Fruit fly (Drosophila melanogaster) whole organism, prepupa: ENCODE measurements around the gene CG11356.
A peak's percentile ranks its signal among the peaks of the same experiment; 100 is the strongest.

Experiments
- Blimp-1 ChIP-seq: fragments of 200-800 bp; sonication (Bioruptor generic); optimal IDR thresholded peaks from 3 replicates; lab custom pipeline; 2017; ENCODE audit warnings: missing biosample characterization, missing genetic modification characterization, mild to moderate bottlenecking, moderate library complexity, missing genetic modification reagents
- CG10631 ChIP-seq: fragments of 200-800 bp; sonication (Bioruptor generic); optimal IDR thresholded peaks from 2 replicates; lab custom pipeline; 2016; ENCODE audit warnings: missing biosample characterization, missing genetic modification characterization
- CG16779 ChIP-seq: fragments of 200-800 bp; sonication (Bioruptor generic); optimal IDR thresholded peaks from 3 replicates; lab custom pipeline; 2017; ENCODE audit warnings: missing biosample characterization, mild to moderate bottlenecking, missing genetic modification characterization
- CG4318 ChIP-seq: fragments of 200-800 bp; sonication (Bioruptor generic); optimal IDR thresholded peaks from 3 replicates; lab custom pipeline; 2017; ENCODE audit warnings: missing biosample characterization, mild to moderate bottlenecking, missing genetic modification characterization
- CG6163 ChIP-seq: fragments of 200-800 bp; sonication (Bioruptor generic); IDR thresholded peaks from 3 replicates; pipeline ENCODE4 v1.3.6; 2022; ENCODE audit warnings: missing biosample characterization, missing genetic modification characterization
- CG6808 ChIP-seq: fragments of 200-800 bp; sonication (Bioruptor generic); optimal IDR thresholded peaks from 3 replicates; lab custom pipeline; 2017; ENCODE audit warnings: missing biosample characterization, missing genetic modification characterization, mild to moderate bottlenecking, moderate library complexity, missing genetic modification reagents
- CG6854 ChIP-seq: fragments of 200-800 bp; sonication (Bioruptor generic); optimal IDR thresholded peaks from 2 replicates; lab custom pipeline; 2017; ENCODE audit warnings: missing biosample characterization, mild to moderate bottlenecking, missing genetic modification characterization
- OdsH ChIP-seq: fragments of 200-800 bp; sonication (Bioruptor generic); optimal IDR thresholded peaks from 3 replicates; lab custom pipeline; 2016; ENCODE audit warnings: missing biosample characterization, missing genetic modification characterization
- Sox14 ChIP-seq: fragments of 200-800 bp; sonication (Bioruptor generic); optimal IDR thresholded peaks from 3 replicates; lab custom pipeline; 2016; ENCODE audit warnings: missing biosample characterization, missing genetic modification characterization
- Sox15 ChIP-seq: fragments of 200-800 bp; sonication (Bioruptor generic); optimal IDR thresholded peaks from 3 replicates; lab custom pipeline; 2016; ENCODE audit warnings: missing biosample characterization, missing genetic modification characterization
- acj6 ChIP-seq: fragments of 200-800 bp; sonication (Bioruptor generic); optimal IDR thresholded peaks from 3 replicates; lab custom pipeline; 2016; ENCODE audit warnings: missing biosample characterization, missing genetic modification characterization
- dac ChIP-seq: fragments of 200-800 bp; sonication (Bioruptor generic); optimal IDR thresholded peaks from 2 replicates; lab custom pipeline; 2017; ENCODE audit warnings: missing biosample characterization, mild to moderate bottlenecking, missing genetic modification characterization
- salr ChIP-seq, 2 experiments: fragments of 200-800 bp; sonication (Bioruptor generic); optimal IDR thresholded peaks; 3 replicates each; lab custom pipeline; 2016 to 2018; ENCODE audit warnings: missing biosample characterization in 2 of 2, missing genetic modification characterization in 2 of 2, mild to moderate bottlenecking in 1 of 2
- spab ChIP-seq: fragments of 200-800 bp; sonication (Bioruptor generic); optimal IDR thresholded peaks from 2 replicates; lab custom pipeline; 2017; ENCODE audit warnings: missing biosample characterization, mild to moderate bottlenecking, missing genetic modification characterization, missing genetic modification reagents

DNA sequence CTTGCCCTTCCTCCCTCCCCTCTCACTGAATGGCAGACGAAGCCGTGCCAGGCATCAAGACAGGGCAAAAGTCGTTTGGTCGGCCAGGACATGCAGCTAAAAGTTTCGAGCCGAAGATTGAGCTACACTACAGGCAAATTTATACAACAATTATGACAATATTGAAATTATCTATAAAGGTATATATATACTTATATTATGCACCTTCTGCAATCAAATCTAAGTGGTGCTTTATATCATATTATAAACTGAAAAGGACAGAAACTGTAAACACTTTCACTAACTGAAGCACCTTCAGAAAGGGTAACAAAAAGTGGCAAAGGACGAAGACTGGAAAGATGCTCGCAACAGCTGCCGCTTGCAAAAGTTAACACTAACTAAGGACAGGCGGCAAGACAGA is 27.4 kb downstream of the CG11356 start:
- TF ChIP-seq CG16779 (tag; lab: Kevin White, UChicago), result no peak
- TF ChIP-seq salr (GFP tag; optimal IDR thresholded peaks at IDR 0.05; lab: Kevin White, UChicago), result no peak
- no peak for TF ChIP-seq CG6808
- TF ChIP-seq acj6 (GFP tag; lab: Kevin White, UChicago), result no peak
- no peak for TF ChIP-seq Blimp-1 (GFP tag; lab: Kevin White, UChicago)
- TF ChIP-seq OdsH (GFP tag; lab: Kevin White, UChicago), result no peak
- TF ChIP-seq CG6854, result no peak
- peak; percentile 5 for TF ChIP-seq CG10631 (GFP tag; lab: Kevin White, UChicago)
- no peak for TF ChIP-seq CG4318
- TF ChIP-seq Sox15 (GFP tag; lab: Kevin White, UChicago), result no peak
- no peak for TF ChIP-seq CG6163
- TF ChIP-seq spab (GFP tag; lab: Kevin White, UChicago), result no peak
- TF ChIP-seq Sox14, result no peak
- no peak for TF ChIP-seq dac (GFP tag; lab: Kevin White, UChicago)
